Worm (Caenorhabditis elegans): Measurements from ENCODE around the gene nape-1.

DNA sequence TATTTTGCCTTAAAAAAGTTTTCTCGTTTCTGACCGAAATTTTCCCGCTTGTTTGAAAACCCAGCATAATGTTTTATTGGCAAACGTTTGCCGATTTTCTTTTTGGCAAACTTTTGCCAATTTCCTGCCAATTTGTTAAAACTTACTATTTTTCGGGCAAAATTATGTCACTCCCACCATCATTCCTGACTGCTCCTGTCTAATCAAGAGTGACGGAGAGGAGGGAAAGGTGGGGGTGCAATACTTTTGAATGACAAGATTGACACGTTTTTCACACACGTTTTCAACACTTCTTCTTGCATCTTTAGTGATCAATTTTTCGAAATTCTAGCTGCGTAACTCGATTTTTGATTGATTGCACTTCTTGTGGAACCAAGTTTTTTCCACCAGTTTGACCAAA is 40.9 kb upstream of the nape-1 start:
- TF ChIP-seq ets-4 (GFP tag; optimal IDR thresholded peaks at IDR 0.05) (no peak), atf-7 (tag; optimal IDR thresholded peaks at IDR 0.05) (no peak), pbrm-1 (GFP tag; IDR thresholded peaks at IDR 0.05) (no peak), akir-1 (GFP tag; optimal IDR thresholded peaks at IDR 0.05) (no peak), zfh-2 (GFP tag; conservative IDR thresholded peaks at IDR 0.05) (no peak), D2030.7 (GFP tag; IDR thresholded peaks at IDR 0.05) (no peak)
